Fruit fly (Drosophila melanogaster): Measurements from ENCODE around the gene Ack.
A peak's percentile ranks its signal among the peaks of the same experiment; 100 is the strongest.

Gene Ack

dm6 chr3L:4070221-4070995, 37.6 kb upstream of the Ack start (continued):
- TF ChIP-seq CG10543 (GFP tag; optimal IDR thresholded peaks at IDR 0.05) = peak; percentile 49
- no peak for TF ChIP-seq BEAF-32 (GFP tag; optimal IDR thresholded peaks at IDR 0.05)
- TF ChIP-seq D (optimal IDR thresholded peaks at IDR 0.05) = no peak
- TF ChIP-seq D (GFP tag; optimal IDR thresholded peaks at IDR 0.05) = peak; percentile 59
- TF ChIP-seq CG12659 (GFP tag; optimal IDR thresholded peaks at IDR 0.05) = peak; percentile 87
- TF ChIP-seq ATbp (GFP tag; optimal IDR thresholded peaks at IDR 0.05) = peak; percentile 76
- peak; percentile 75 for TF ChIP-seq Lim3 (GFP tag; IDR thresholded peaks at IDR 0.05)
- peak; percentile 85 for TF ChIP-seq az2 (GFP tag; optimal IDR thresholded peaks at IDR 0.05)
- TF ChIP-seq pan (optimal IDR thresholded peaks at IDR 0.05) = no peak
- peak in 1 of 2 experiments; percentile 94 for TF ChIP-seq pan (GFP tag; optimal IDR thresholded peaks at IDR 0.05 in 1 of 2, IDR thresholded peaks at IDR 0.05 in 1 of 2)
- TF ChIP-seq CG8089 (GFP tag; optimal IDR thresholded peaks at IDR 0.05) = peak; percentile 86
- TF ChIP-seq CG31365 (tag; optimal IDR thresholded peaks at IDR 0.05) = peak; percentile 65
- no peak for TF ChIP-seq CG34224 (GFP tag; IDR thresholded peaks at IDR 0.05; ENCODE audit: partially characterized antibody)
- TF ChIP-seq CG12071 (GFP tag; optimal IDR thresholded peaks at IDR 0.05) = peak; percentile 89
- TF ChIP-seq dpn (GFP tag; optimal IDR thresholded peaks at IDR 0.05) = peak; percentile 83 to 89
- TF ChIP-seq ap (GFP tag; IDR thresholded peaks at IDR 0.05) = peak; percentile 93
- peak; percentile 77 for TF ChIP-seq scrt (GFP tag; optimal IDR thresholded peaks at IDR 0.05)
- TF ChIP-seq abd-A (tag; optimal IDR thresholded peaks at IDR 0.05) = no peak
- peak; percentile 89 for TF ChIP-seq HmgZ (tag; optimal IDR thresholded peaks at IDR 0.05)
- peak; percentile 90 for TF ChIP-seq fd3F (GFP tag; optimal IDR thresholded peaks at IDR 0.05)
- no peak for TF ChIP-seq CG1832 (GFP tag; optimal IDR thresholded peaks at IDR 0.05)
- TF ChIP-seq Oli (tag; optimal IDR thresholded peaks at IDR 0.05) = peak; percentile 90
- TF ChIP-seq gem (tag; optimal IDR thresholded peaks at IDR 0.05) = peak; percentile 90
- TF ChIP-seq CG11696 (GFP tag; IDR thresholded peaks at IDR 0.05) = peak; percentile 71
- TF ChIP-seq CG4730 (GFP tag; IDR thresholded peaks at IDR 0.05) = peak; percentile 90
- TF ChIP-seq D19A (tag; optimal IDR thresholded peaks at IDR 0.05) = no peak
- TF ChIP-seq CG9797 (GFP tag; optimal IDR thresholded peaks at IDR 0.05) = no peak
- peak; percentile 74 for TF ChIP-seq CG31224 (GFP tag; IDR thresholded peaks at IDR 0.05)
- no peak for TF ChIP-seq CG14860 (GFP tag; IDR thresholded peaks at IDR 0.05; ENCODE audit: partially characterized antibody)
- TF ChIP-seq Bdp1 (GFP tag; optimal IDR thresholded peaks at IDR 0.05) = peak; percentile 68
- TF ChIP-seq danr (GFP tag; IDR thresholded peaks at IDR 0.05) = peak; percentile 89
- TF ChIP-seq vvl (GFP tag; IDR thresholded peaks at IDR 0.05) = peak; percentile 96
- TF ChIP-seq sr (GFP tag; IDR thresholded peaks at IDR 0.05) = peak; percentile 79; the same call in 2 of the 3 replicates
- peak; percentile 86 for TF ChIP-seq CG1792 (GFP tag; optimal IDR thresholded peaks at IDR 0.05)
- TF ChIP-seq corto (GFP tag; optimal IDR thresholded peaks at IDR 0.05) = peak; percentile 93
- TF ChIP-seq repo (GFP tag; optimal IDR thresholded peaks at IDR 0.05) = peak; percentile 76
- peak; percentile 92 for TF ChIP-seq CG6689 (GFP tag; IDR thresholded peaks at IDR 0.05)
- TF ChIP-seq CG4707 (GFP tag; optimal IDR thresholded peaks at IDR 0.05) = peak; percentile 72
- TF ChIP-seq CG13894 (tag; optimal IDR thresholded peaks at IDR 0.05) = no peak
- peak; percentile 91 for TF ChIP-seq CG2678 (tag; optimal IDR thresholded peaks at IDR 0.05)
- peak; percentile 79 for TF ChIP-seq CG8388 (GFP tag; optimal IDR thresholded peaks at IDR 0.05)
- peak; percentile 80 for TF ChIP-seq phol (tag; optimal IDR thresholded peaks at IDR 0.05)
- TF ChIP-seq salm (tag; optimal IDR thresholded peaks at IDR 0.05) = peak; percentile 72
- peak; percentile 87 for TF ChIP-seq gsb (GFP tag; IDR thresholded peaks at IDR 0.05)
- TF ChIP-seq B-H1 (GFP tag; IDR thresholded peaks at IDR 0.05) = peak; percentile 85
- TF ChIP-seq amos (GFP tag; IDR thresholded peaks at IDR 0.05; ENCODE audit: partially characterized antibody) = no peak
- peak; percentile 87 for TF ChIP-seq H15 (GFP tag; IDR thresholded peaks at IDR 0.05)
- TF ChIP-seq z (GFP tag; IDR thresholded peaks at IDR 0.05) = no peak
- peak; percentile 81 for TF ChIP-seq CG16815 (GFP tag; optimal IDR thresholded peaks at IDR 0.05)

Data from whole organism, embryonic.